Fruit fly (Drosophila melanogaster): ENCODE results near the gene CG9667.

dm6 chr3R:8145764-8146163 lies 19.6 kb upstream of the CG9667 start:
- TF ChIP-seq psq (optimal IDR thresholded peaks at IDR 0.05): no peak
- TF ChIP-seq Sin3A (optimal IDR thresholded peaks at IDR 0.05): no peak

All from Kc167 (cell line).